In the genomic region with DNA sequence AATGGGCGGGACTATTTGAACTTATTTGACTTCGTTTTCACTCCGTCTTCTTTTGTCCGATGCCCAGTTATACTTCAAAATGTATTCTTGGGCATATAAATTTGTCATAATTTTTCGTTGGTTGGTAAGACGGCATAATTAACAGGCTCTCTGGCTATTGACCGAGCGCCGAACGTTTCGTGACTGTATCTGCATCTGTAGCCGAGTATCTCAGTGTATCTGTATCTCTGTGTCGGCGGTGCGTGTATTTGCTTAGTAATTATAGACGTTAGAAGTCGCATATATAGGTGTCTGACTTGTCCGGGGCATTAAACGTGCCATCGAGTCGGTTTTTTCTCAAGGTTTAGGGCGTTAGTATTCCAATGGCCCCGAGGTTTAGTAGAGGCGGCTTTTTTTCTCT, we compare ENCODE assay signal across 1 fruit fly cellular context.
TF ChIP-seq lines count a peak whose summit lies in the region.

No protein-coding gene starts in this region.

TF ChIP-seq in whole organism, embryonic, 481 proteins besides CTCF, POLR2A, EP300 and RAD21 (continued from another document):
- TF ChIP-seq CG2202 (tag; optimal IDR thresholded peaks at IDR 0.05; lab: Kevin White, UChicago) (peak; percentile 7), Med (GFP tag; lab: Kevin White, UChicago) (peak; percentile 78), mirr (GFP tag; optimal IDR thresholded peaks at IDR 0.05; lab: Kevin White, UChicago) (peak; percentile 15), CG10543 (GFP tag; optimal IDR thresholded peaks at IDR 0.05; lab: Kevin White, UChicago) (peak; percentile 44), cwo (GFP tag; optimal IDR thresholded peaks at IDR 0.05; lab: Kevin White, UChicago) (peak; percentile 4), ham (GFP tag; IDR thresholded peaks at IDR 0.05; lab: Robert Waterston, UW) (no peak), CG13296 (GFP tag; optimal IDR thresholded peaks at IDR 0.05; lab: Kevin White, UChicago) (peak; percentile 30), ci (GFP tag; IDR thresholded peaks at IDR 0.05; lab: Robert Waterston, UW) (0 out of 3 replicates have a peak, but pooled peaks have one; percentile 55), CG6683 (GFP tag; optimal IDR thresholded peaks at IDR 0.05; lab: Kevin White, UChicago) (no peak), CG7745 (tag; optimal IDR thresholded peaks at IDR 0.05; lab: Kevin White, UChicago) (peak; percentile 20), sr (GFP tag; IDR thresholded peaks at IDR 0.05; lab: Robert Waterston, UW) (0 out of 3 replicates have a peak, but pooled peaks have one; percentile 5), CG1529 (GFP tag; optimal IDR thresholded peaks at IDR 0.05; lab: Kevin White, UChicago) (no peak), cg (GFP tag; optimal IDR thresholded peaks at IDR 0.05; lab: Kevin White, UChicago) (peak; percentile 30), CG12659 (GFP tag; optimal IDR thresholded peaks at IDR 0.05; lab: Kevin White, UChicago) (no peak), HmgZ (tag; optimal IDR thresholded peaks at IDR 0.05; lab: Kevin White, UChicago) (no peak), sd (tag; optimal IDR thresholded peaks at IDR 0.05; lab: Kevin White, UChicago) (peak; percentile 58), CG8290 (GFP tag; optimal IDR thresholded peaks at IDR 0.05; lab: Kevin White, UChicago) (no peak), CG8290 (tag; optimal IDR thresholded peaks at IDR 0.05; lab: Kevin White, UChicago) (peak in 1 of 2 experiments; percentile 27), Blimp-1 (GFP tag; optimal IDR thresholded peaks at IDR 0.05; lab: Kevin White, UChicago) (no peak), cad (GFP tag; optimal IDR thresholded peaks at IDR 0.05; lab: Kevin White, UChicago) (no peak), zf30C (GFP tag; optimal IDR thresholded peaks at IDR 0.05; lab: Kevin White, UChicago) (peak; percentile 39), CG13624 (GFP tag; optimal IDR thresholded peaks at IDR 0.05; lab: Kevin White, UChicago) (no peak), chinmo (GFP tag; IDR thresholded peaks at IDR 0.05; lab: Robert Waterston, UW; ENCODE audit: partially characterized antibody) (peak; percentile 87; the same call in 2 of the 4 replicates), otp (GFP tag; IDR thresholded peaks at IDR 0.05; lab: Robert Waterston, UW) (0 out of 3 replicates have a peak, but pooled peaks have one; percentile 39), CG7928 (GFP tag; optimal IDR thresholded peaks at IDR 0.05; lab: Kevin White, UChicago) (no peak), Drgx (GFP tag; IDR thresholded peaks at IDR 0.05; lab: Robert Waterston, UW) (no peak), Dip2 (GFP tag; IDR thresholded peaks at IDR 0.05; lab: Robert Waterston, UW) (no peak), Meics (GFP tag; optimal IDR thresholded peaks at IDR 0.05; lab: Kevin White, UChicago) (peak; percentile 18), lab (GFP tag; optimal IDR thresholded peaks at IDR 0.05; lab: Kevin White, UChicago) (peak; percentile 6), CG8089 (GFP tag; optimal IDR thresholded peaks at IDR 0.05; lab: Kevin White, UChicago) (no peak), pros (GFP tag; optimal IDR thresholded peaks at IDR 0.05; lab: Kevin White, UChicago) (no peak), dmrt99B (tag; optimal IDR thresholded peaks at IDR 0.05; lab: Kevin White, UChicago) (peak; percentile 16), CG14710 (tag; optimal IDR thresholded peaks at IDR 0.05; lab: Kevin White, UChicago) (no peak)
